Worm (Caenorhabditis elegans) whole organism, late embryonic: ENCODE results near the gene T12A7.6.

Source experiments
- C38D4.7 ChIP-seq: fragments of 200-800 bp; sonication (Bioruptor generic); optimal IDR thresholded peaks from 2 replicates; lab custom pipeline; 2018; ENCODE audit warnings: mild to moderate bottlenecking, missing genetic modification characterization, moderate library complexity, missing compliant biosample characterization
- K09A11.1 ChIP-seq: sonication (generic microtip); optimal IDR thresholded peaks from 2 replicates; lab custom pipeline; 2017; ENCODE audit warnings: antibody characterized with exemption, mild to moderate bottlenecking, missing genetic modification characterization, missing compliant biosample characterization; ENCODE audit not compliant: insufficient read depth
- Y22D7AL.16 ChIP-seq: sonication (generic microtip); optimal IDR thresholded peaks from 2 replicates; lab custom pipeline; 2016; ENCODE audit warnings: missing genetic modification characterization, missing compliant biosample characterization
- ahr-1 ChIP-seq: sonication (generic microtip); optimal IDR thresholded peaks from 2 replicates; lab custom pipeline; 2016; ENCODE audit warnings: missing genetic modification characterization, missing compliant biosample characterization
- ceh-14 ChIP-seq: sonication (generic microtip); optimal IDR thresholded peaks from 2 replicates; lab custom pipeline; 2016; ENCODE audit warnings: missing genotype, missing genetic modification characterization, missing compliant biosample characterization
- ceh-19 ChIP-seq: fragments of 200-800 bp; sonication (Bioruptor generic); optimal IDR thresholded peaks from 2 replicates; lab custom pipeline; 2018; ENCODE audit warnings: mild to moderate bottlenecking, missing genetic modification characterization, missing compliant biosample characterization
- ceh-31 ChIP-seq: sonication (generic microtip); optimal IDR thresholded peaks from 2 replicates; lab custom pipeline; 2016; ENCODE audit warnings: missing genetic modification characterization, missing compliant biosample characterization
- ceh-45 ChIP-seq: fragments of 200-800 bp; sonication (Bioruptor generic); IDR thresholded peaks from 2 replicates; pipeline ENCODE4 v1.3.6; 2022; ENCODE audit warnings: missing genetic modification reagents, missing genetic modification characterization, missing compliant biosample characterization
- ceh-48 ChIP-seq: sonication (generic microtip); optimal IDR thresholded peaks from 2 replicates; lab custom pipeline; 2016; ENCODE audit warnings: missing genetic modification characterization, inconsistent platforms, missing compliant biosample characterization
- ceh-6 ChIP-seq: fragments of 200-800 bp; sonication (Bioruptor generic); optimal IDR thresholded peaks from 2 replicates; lab custom pipeline; 2018; ENCODE audit warnings: mild to moderate bottlenecking, missing genetic modification characterization, missing compliant biosample characterization
- che-1 ChIP-seq: sonication (generic microtip); optimal IDR thresholded peaks from 2 replicates; lab custom pipeline; 2016; ENCODE audit warnings: mild to moderate bottlenecking, missing genetic modification characterization, missing compliant biosample characterization
- dve-1 ChIP-seq: sonication (generic microtip); optimal IDR thresholded peaks from 2 replicates; lab custom pipeline; 2017; ENCODE audit warnings: antibody characterized with exemption, mild to moderate bottlenecking, missing genetic modification characterization, missing compliant biosample characterization
- elt-2 ChIP-seq: sonication (generic microtip); optimal IDR thresholded peaks from 2 replicates; lab custom pipeline; 2016; ENCODE audit warnings: missing genetic modification reagents, missing genetic modification characterization, missing compliant biosample characterization
- eyg-1 ChIP-seq: sonication (generic microtip); optimal IDR thresholded peaks from 2 replicates; lab custom pipeline; 2016; ENCODE audit warnings: missing genotype, missing genetic modification characterization, missing compliant biosample characterization
- fax-1 ChIP-seq: sonication (generic microtip); optimal IDR thresholded peaks from 2 replicates; lab custom pipeline; 2016; ENCODE audit warnings: missing genotype, missing genetic modification characterization, missing compliant biosample characterization
- fkh-10 ChIP-seq: fragments of 150-350 bp; optimal IDR thresholded peaks from 2 replicates; lab custom pipeline; 2014; ENCODE audit warnings: missing biosample characterization, missing genetic modification reagents, missing genetic modification characterization
- gmeb-2 ChIP-seq: sonication (generic microtip); optimal IDR thresholded peaks from 2 replicates; lab custom pipeline; 2016; ENCODE audit warnings: missing genetic modification characterization, inconsistent platforms, missing compliant biosample characterization
- hlh-13 ChIP-seq: fragments of 200-800 bp; sonication (Bioruptor generic); optimal IDR thresholded peaks from 2 replicates; lab custom pipeline; 2018; ENCODE audit warnings: mild to moderate bottlenecking, missing genetic modification characterization, missing compliant biosample characterization
- hlh-6 ChIP-seq: sonication (generic microtip); optimal IDR thresholded peaks from 2 replicates; lab custom pipeline; 2016; ENCODE audit warnings: missing genotype, missing genetic modification characterization, missing compliant biosample characterization
- hlh-8 ChIP-seq: sonication (generic microtip); optimal IDR thresholded peaks from 2 replicates; lab custom pipeline; 2016; ENCODE audit warnings: missing genotype, missing genetic modification characterization, missing compliant biosample characterization
- lim-6 ChIP-seq: sonication (generic microtip); optimal IDR thresholded peaks from 2 replicates; lab custom pipeline; 2016; ENCODE audit warnings: missing genetic modification characterization, missing compliant biosample characterization
- lin-11 ChIP-seq: fragments of 200-800 bp; sonication (Bioruptor generic); optimal IDR thresholded peaks from 2 replicates; lab custom pipeline; 2018; ENCODE audit warnings: mild to moderate bottlenecking, missing genetic modification characterization, missing compliant biosample characterization
- nhr-11 ChIP-seq: fragments of 150-350 bp; optimal IDR thresholded peaks from 2 replicates; lab custom pipeline; 2014; ENCODE audit warnings: missing biosample characterization, missing genetic modification characterization
- nhr-232 ChIP-seq: sonication (generic microtip); optimal IDR thresholded peaks from 2 replicates; lab custom pipeline; 2016; ENCODE audit warnings: missing genetic modification characterization, missing compliant biosample characterization
- pag-3 ChIP-seq: sonication (generic microtip); optimal IDR thresholded peaks from 2 replicates; lab custom pipeline; 2016; ENCODE audit warnings: missing compliant biosample characterization, missing genetic modification characterization, borderline replicate concordance
- pha-2 ChIP-seq: sonication (generic microtip); optimal IDR thresholded peaks from 2 replicates; lab custom pipeline; 2017; ENCODE audit warnings: mild to moderate bottlenecking, missing genetic modification characterization, missing compliant biosample characterization
- pha-4 ChIP-seq: fragments of 150-350 bp; optimal IDR thresholded peaks from 2 replicates; lab custom pipeline; 2018; ENCODE audit warnings: missing biosample characterization, missing genetic modification reagents, missing genetic modification characterization
- pqm-1 ChIP-seq: sonication (generic microtip); optimal IDR thresholded peaks from 2 replicates; lab custom pipeline; 2016; ENCODE audit warnings: missing genetic modification characterization, missing compliant biosample characterization
- ref-2 ChIP-seq: sonication (generic microtip); optimal IDR thresholded peaks from 2 replicates; lab custom pipeline; 2016; ENCODE audit warnings: missing genetic modification characterization, missing compliant biosample characterization
- sdc-2 ChIP-seq: sonication (generic microtip); optimal IDR thresholded peaks from 2 replicates; lab custom pipeline; 2016; ENCODE audit warnings: missing genotype, missing genetic modification characterization, missing compliant biosample characterization
- sox-4 ChIP-seq: sonication (generic microtip); optimal IDR thresholded peaks from 2 replicates; lab custom pipeline; 2017; ENCODE audit warnings: mild to moderate bottlenecking, missing genetic modification characterization, inconsistent platforms, missing compliant biosample characterization
- tbx-7 ChIP-seq: sonication (generic microtip); optimal IDR thresholded peaks from 2 replicates; lab custom pipeline; 2016; ENCODE audit warnings: missing genotype, missing genetic modification characterization, missing compliant biosample characterization
- ttx-3 ChIP-seq: sonication (generic microtip); optimal IDR thresholded peaks from 2 replicates; lab custom pipeline; 2016; ENCODE audit warnings: missing genetic modification reagents, missing genetic modification characterization, missing compliant biosample characterization
- unc-3 ChIP-seq, 2 experiments: fragments of 200-800 bp in 1 of 2; sonication (Bioruptor generic) in 1 of 2; sonication (generic microtip) in 1 of 2; conservative IDR thresholded peaks in 1 of 2; optimal IDR thresholded peaks in 1 of 2; 2 replicates each; pipeline versions ENCODE4 v1.3.6 to Lab custom; 2016 to 2022; ENCODE audit warnings: missing compliant biosample characterization in 2 of 2, missing genetic modification characterization in 2 of 2, missing genetic modification reagents in 1 of 2
- unc-42 ChIP-seq: sonication (generic microtip); optimal IDR thresholded peaks from 2 replicates; lab custom pipeline; 2016; ENCODE audit warnings: missing genotype, missing genetic modification characterization, missing compliant biosample characterization
- unc-55 ChIP-seq: sonication (generic microtip); optimal IDR thresholded peaks from 2 replicates; lab custom pipeline; 2017; ENCODE audit warnings: missing biosample characterization, missing genetic modification reagents, missing genetic modification characterization
- unc-86 ChIP-seq: sonication (generic microtip); optimal IDR thresholded peaks from 2 replicates; lab custom pipeline; 2016; ENCODE audit warnings: missing genetic modification characterization, missing compliant biosample characterization
- zip-5 ChIP-seq: sonication (generic microtip); optimal IDR thresholded peaks from 2 replicates; lab custom pipeline; 2016; ENCODE audit warnings: missing genetic modification characterization, missing compliant biosample characterization

T12A7.6 gene

DNA sequence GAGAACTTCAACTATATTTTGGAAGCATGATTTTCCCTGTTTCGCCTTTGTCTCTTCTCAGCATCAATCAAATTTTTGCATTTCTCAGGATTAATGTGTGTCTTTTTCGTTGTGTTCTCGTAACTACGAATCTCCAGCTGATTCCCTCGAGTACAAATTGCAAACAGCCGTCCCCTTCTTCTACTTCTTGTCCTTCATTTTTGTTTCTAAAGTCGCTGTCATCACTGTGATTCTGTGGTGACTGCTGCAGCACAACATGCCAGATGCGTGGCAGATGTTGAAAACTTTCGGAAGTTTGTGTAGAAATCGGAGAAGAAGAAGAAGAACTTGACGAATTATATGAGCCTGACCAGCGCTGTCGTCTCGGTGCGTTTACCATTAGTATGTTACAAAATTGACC lies 35.7 kb upstream of the T12A7.6 start:
- TF ChIP-seq pha-4 (tag; lab: Kevin White, UChicago) (no peak), hlh-8 (tag; lab: Kevin White, UChicago) (peak; percentile 91), lin-11 (tag; lab: Kevin White, UChicago) (no peak)

DNA sequence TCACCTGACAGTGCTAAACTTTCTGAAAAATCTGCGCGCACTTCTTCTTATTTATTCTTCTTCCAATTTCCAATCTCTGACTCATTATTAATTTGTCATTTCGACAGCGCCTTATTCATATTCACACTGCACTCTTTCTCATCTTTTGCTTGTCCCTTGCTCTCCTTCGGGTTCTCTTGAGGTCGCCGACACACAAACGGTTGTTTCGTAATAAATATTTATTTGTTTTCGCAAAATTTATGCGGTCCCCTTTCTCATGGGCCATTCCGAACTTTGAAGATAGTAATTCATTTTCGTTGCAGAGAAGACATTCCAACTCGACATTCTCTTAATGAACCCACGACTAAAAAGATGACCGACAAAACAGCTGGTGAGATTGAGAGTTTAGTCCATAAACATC lies 34.3 kb upstream of the T12A7.6 start, which contains the start of gene magi-1:
magi-1 (plus strand) TSS at position 301 of the 400 bp plus-strand sequence.
- TF ChIP-seq fax-1 (no peak), tbx-7 (tag; lab: Kevin White, UChicago) (no peak), ceh-14 (tag; lab: Kevin White, UChicago) (no peak), ceh-6 (no peak), unc-3 (GFP tag; conservative IDR thresholded peaks at IDR 0.05; lab: Robert Waterston, UW) (no peak), unc-3 (tag; optimal IDR thresholded peaks at IDR 0.05; lab: Kevin White, UChicago) (no peak), pha-4 (tag; lab: Kevin White, UChicago) (no peak), hlh-8 (tag; lab: Kevin White, UChicago) (no peak), pag-3 (tag; lab: Kevin White, UChicago) (no peak), che-1 (tag; lab: Kevin White, UChicago) (no peak)

DNA sequence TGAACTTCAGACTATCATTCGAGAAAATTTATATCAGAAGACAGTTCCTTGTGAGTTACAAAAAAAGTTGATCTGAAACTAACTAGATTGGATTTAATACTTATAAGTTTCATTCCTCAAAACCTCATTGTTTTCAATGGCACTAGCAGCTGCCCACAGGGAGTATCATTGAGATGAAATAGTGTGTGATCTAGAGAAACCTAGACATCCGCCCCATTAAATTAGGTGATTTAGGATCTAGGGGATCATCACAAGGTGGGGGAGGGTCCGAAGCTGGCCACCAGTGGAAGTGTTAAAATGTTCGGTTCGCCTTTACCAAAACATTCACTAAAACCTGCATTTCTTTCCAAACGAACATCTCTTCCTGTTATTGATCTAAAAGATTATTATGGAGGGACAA lies 32.6 kb upstream of the T12A7.6 start:
- TF ChIP-seq lin-11 (tag; lab: Kevin White, UChicago) (no peak), elt-2 (no peak), Y22D7AL.16 (tag; lab: Kevin White, UChicago) (no peak), dve-1 (no peak), gmeb-2 (tag; lab: Kevin White, UChicago) (no peak), lim-6 (tag; lab: Kevin White, UChicago) (no peak), zip-5 (tag; lab: Kevin White, UChicago) (no peak), nhr-232 (tag; lab: Kevin White, UChicago) (no peak), ahr-1 (tag; lab: Kevin White, UChicago) (no peak), ref-2 (no peak), hlh-6 (no peak), che-1 (tag; lab: Kevin White, UChicago) (no peak), pha-4 (tag; lab: Kevin White, UChicago) (no peak), eyg-1 (tag; lab: Kevin White, UChicago) (no peak)

DNA sequence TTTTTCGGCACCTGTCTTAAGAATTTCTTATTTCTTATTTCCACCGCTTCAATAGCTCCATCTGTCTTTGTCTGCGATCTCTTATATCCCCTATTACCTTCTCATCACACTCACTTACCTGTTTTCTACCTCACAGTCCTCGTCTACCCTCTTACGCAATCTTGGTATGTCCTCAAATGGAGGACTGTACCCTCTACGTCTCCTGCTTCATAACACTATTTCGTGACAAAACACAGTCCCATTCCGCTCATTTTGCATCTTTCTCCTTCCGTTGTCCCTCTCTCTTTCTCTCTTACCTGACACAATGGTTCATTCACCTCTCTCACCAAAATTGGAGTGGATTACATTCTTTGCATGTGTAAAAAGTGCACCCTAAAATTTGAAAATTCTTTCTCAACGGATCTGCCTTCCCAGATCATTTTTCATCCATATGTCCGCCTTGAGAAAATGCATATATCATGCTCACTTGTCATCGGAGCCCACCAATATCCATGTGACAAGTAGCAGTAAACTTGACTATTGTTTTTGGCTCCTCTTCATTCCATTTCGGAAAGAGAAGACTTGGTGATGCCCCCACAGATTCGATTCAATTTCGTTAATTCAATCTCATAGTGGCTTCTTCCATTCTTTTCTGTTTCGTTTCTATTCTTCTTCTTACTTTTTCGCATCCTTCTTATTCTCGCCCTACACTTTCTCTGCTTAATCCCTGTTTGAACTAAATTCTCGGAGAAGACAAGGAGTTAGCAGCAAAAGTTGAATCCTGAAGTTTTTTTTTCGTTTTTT lies 31.7 kb upstream of the T12A7.6 start:
- no peak for TF ChIP-seq che-1 (tag; lab: Kevin White, UChicago)
- TF ChIP-seq ceh-48 (tag; lab: Kevin White, UChicago): no peak
- no peak for TF ChIP-seq ceh-31 (tag; lab: Kevin White, UChicago)
- no peak for TF ChIP-seq unc-55
- no peak for TF ChIP-seq sdc-2 (tag; lab: Kevin White, UChicago)
- TF ChIP-seq ref-2: peak; percentile 59
- no peak for TF ChIP-seq pha-4 (tag; lab: Kevin White, UChicago)
- TF ChIP-seq ceh-19 (GFP tag; lab: Kevin White, UChicago): no peak
- TF ChIP-seq hlh-6: no peak
- peak; percentile 98 for TF ChIP-seq unc-42 (tag; lab: Kevin White, UChicago)
- no peak for TF ChIP-seq unc-86 (tag; lab: Kevin White, UChicago)
- no peak for TF ChIP-seq nhr-11
- TF ChIP-seq fkh-10 (GFP tag; lab: Kevin White, UChicago): peak; percentile 20
- no peak for TF ChIP-seq pha-2 (tag; lab: Kevin White, UChicago)
- TF ChIP-seq pqm-1: no peak

DNA sequence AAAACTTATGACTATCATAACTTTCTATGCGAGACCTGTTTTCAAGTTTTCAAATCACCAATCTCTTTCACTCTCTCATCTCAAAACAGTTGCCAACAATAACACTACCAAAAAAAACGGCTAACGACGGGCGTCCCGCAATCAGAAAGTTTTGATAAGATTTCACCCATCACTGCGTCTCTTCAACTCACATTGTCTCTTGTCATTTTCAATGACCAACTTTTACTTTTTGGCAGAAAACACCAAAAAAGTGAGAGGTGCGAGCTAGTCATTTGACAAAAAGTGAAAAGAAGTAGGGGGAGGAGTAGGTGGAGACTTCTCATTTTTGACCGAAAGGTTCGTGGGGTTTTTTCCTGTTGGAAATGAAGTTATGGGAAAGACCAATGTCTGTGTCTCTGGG lies 30.4 kb upstream of the T12A7.6 start:
- TF ChIP-seq ceh-48 (tag; lab: Kevin White, UChicago): no peak
- TF ChIP-seq sox-4 (tag; lab: Kevin White, UChicago): no peak
- no peak for TF ChIP-seq zip-5 (tag; lab: Kevin White, UChicago)
- no peak for TF ChIP-seq hlh-13
- TF ChIP-seq ttx-3 (tag; lab: Kevin White, UChicago): no peak
- no peak for TF ChIP-seq ceh-45 (GFP tag; lab: Robert Waterston, UW)
- TF ChIP-seq ahr-1 (tag; lab: Kevin White, UChicago): no peak
- TF ChIP-seq hlh-8 (tag; lab: Kevin White, UChicago): no peak
- no peak for TF ChIP-seq ceh-14 (tag; lab: Kevin White, UChicago)
- no peak for TF ChIP-seq gmeb-2 (tag; lab: Kevin White, UChicago)
- TF ChIP-seq K09A11.1 (tag; lab: Kevin White, UChicago): no peak
- TF ChIP-seq C38D4.7: no peak
- no peak for TF ChIP-seq elt-2
- TF ChIP-seq, all 69 proteins: peak for 0
